Worm (Caenorhabditis elegans) whole organism, L2 larva: ENCODE measurements around the gene ugt-53.

ENCODE experiments used
- ama-1 ChIP-seq: fragments of 150-350 bp; optimal IDR thresholded peaks from 2 replicates; lab custom pipeline; 2018; ENCODE audit warnings: inconsistent platforms
- egl-27 ChIP-seq: sonication (generic microtip); optimal IDR thresholded peaks from 3 replicates; lab custom pipeline; 2017; ENCODE audit warnings: missing biosample characterization, missing genetic modification reagents, missing genetic modification characterization
- mdl-1 ChIP-seq, 2 experiments: fragments of 150-350 bp in 1 of 2; sonication (generic microtip) in 1 of 2; optimal IDR thresholded peaks; 2 replicates each; lab custom pipeline; 2017; ENCODE audit warnings: missing biosample characterization in 2 of 2, missing genetic modification characterization in 2 of 2
- nhr-10 ChIP-seq: sonication (generic microtip); optimal IDR thresholded peaks from 2 replicates; lab custom pipeline; 2017; ENCODE audit warnings: missing biosample characterization, missing genetic modification characterization
- nhr-11 ChIP-seq: fragments of 150-350 bp; optimal IDR thresholded peaks from 2 replicates; lab custom pipeline; 2014; ENCODE audit warnings: missing biosample characterization, missing genetic modification characterization
- nhr-12 ChIP-seq: fragments of 150-350 bp; optimal IDR thresholded peaks from 2 replicates; lab custom pipeline; 2014; ENCODE audit warnings: missing biosample characterization, missing genetic modification characterization
- nhr-237 ChIP-seq: fragments of 150-350 bp; optimal IDR thresholded peaks from 2 replicates; lab custom pipeline; 2014; ENCODE audit warnings: missing biosample characterization, missing genetic modification characterization
- nhr-25 ChIP-seq: fragments of 150-350 bp; sonication (generic microtip); optimal IDR thresholded peaks from 3 replicates; lab custom pipeline; 2014; ENCODE audit warnings: missing biosample characterization, missing genetic modification characterization
- skn-1 ChIP-seq: sonication (generic microtip); optimal IDR thresholded peaks from 2 replicates; lab custom pipeline; 2017; ENCODE audit warnings: missing biosample characterization, missing genetic modification characterization
- snpc-4 ChIP-seq: fragments of 150-350 bp; optimal IDR thresholded peaks from 2 replicates; lab custom pipeline; 2014; ENCODE audit warnings: missing biosample characterization, missing genetic modification characterization
- unc-62 ChIP-seq: fragments of 150-350 bp; optimal IDR thresholded peaks from 2 replicates; lab custom pipeline; 2014; ENCODE audit warnings: missing biosample characterization, missing genetic modification reagents, missing genetic modification characterization

DNA sequence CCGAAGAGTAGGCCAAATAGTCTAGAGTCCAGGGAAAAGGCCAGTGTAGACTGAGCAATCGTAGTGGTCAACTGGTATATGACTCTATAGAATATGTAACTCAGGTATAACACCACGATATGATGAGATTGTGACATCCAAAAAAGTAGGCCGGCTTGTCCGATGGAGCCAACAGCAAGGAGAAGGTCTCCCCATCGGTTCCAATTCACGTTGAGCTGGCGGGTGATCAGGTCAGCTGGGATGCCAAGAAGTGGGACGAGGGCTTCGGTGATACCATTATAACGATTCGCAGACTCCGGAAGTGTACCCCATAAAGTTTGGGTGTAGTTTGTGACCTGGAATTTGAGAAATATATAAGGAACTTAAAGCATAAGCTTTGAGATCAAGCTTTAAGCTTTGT, 23.8 kb downstream of the ugt-53 start:
- TF ChIP-seq skn-1 (tag; lab: Kevin White, UChicago) (no peak), nhr-10 (tag; lab: Kevin White, UChicago) (no peak), egl-27 (tag; lab: Kevin White, UChicago) (no peak), ama-1 (lab: Kevin White, UChicago) (no peak), nhr-12 (tag; lab: Kevin White, UChicago) (no peak), unc-62 (GFP tag; lab: Kevin White, UChicago) (no peak), nhr-25 (tag; lab: Kevin White, UChicago) (no peak), nhr-11 (tag; lab: Kevin White, UChicago) (no peak), snpc-4 (tag; lab: Kevin White, UChicago) (no peak), mdl-1 (tag; optimal IDR thresholded peaks at IDR 0.05; lab: Kevin White, UChicago) (no peak), nhr-237 (no peak)
